Worm (Caenorhabditis elegans) whole organism, late embryonic: ENCODE results near the gene ZC190.4.

Experiments
- T23F11.4 ChIP-seq: fragments of 200-800 bp; sonication (Bioruptor generic); optimal IDR thresholded peaks from 2 replicates; lab custom pipeline; 2018; ENCODE audit warnings: mild to moderate bottlenecking, missing genetic modification characterization, missing compliant biosample characterization
- ama-1 ChIP-seq: fragments of 150-350 bp; optimal IDR thresholded peaks from 2 replicates; lab custom pipeline; 2014
- hlh-30 ChIP-seq: sonication (generic microtip); optimal IDR thresholded peaks from 2 replicates; lab custom pipeline; 2017; ENCODE audit warnings: antibody characterized with exemption, missing genetic modification characterization, missing compliant biosample characterization; ENCODE audit not compliant: insufficient read depth
- madf-2 ChIP-seq: sonication (generic microtip); optimal IDR thresholded peaks from 2 replicates; lab custom pipeline; 2017; ENCODE audit warnings: missing genetic modification characterization, missing compliant biosample characterization
- nhr-11 ChIP-seq: fragments of 150-350 bp; optimal IDR thresholded peaks from 2 replicates; lab custom pipeline; 2014; ENCODE audit warnings: missing biosample characterization, missing genetic modification characterization
- pag-3 ChIP-seq: sonication (generic microtip); optimal IDR thresholded peaks from 2 replicates; lab custom pipeline; 2016; ENCODE audit warnings: missing compliant biosample characterization, missing genetic modification characterization, borderline replicate concordance
- sox-2 ChIP-seq: fragments of 200-800 bp; sonication (Bioruptor generic); IDR thresholded peaks from 2 replicates; pipeline ENCODE4 v1.3.6; 2022; ENCODE audit warnings: missing genetic modification reagents, missing genetic modification characterization, missing compliant biosample characterization
- syd-9 ChIP-seq: sonication (generic microtip); optimal IDR thresholded peaks from 2 replicates; lab custom pipeline; 2016; ENCODE audit warnings: mild to moderate bottlenecking, missing genetic modification characterization, moderate library complexity, missing compliant biosample characterization
- unc-55 ChIP-seq: sonication (generic microtip); optimal IDR thresholded peaks from 2 replicates; lab custom pipeline; 2017; ENCODE audit warnings: missing biosample characterization, missing genetic modification reagents, missing genetic modification characterization

ce11 chrV:8627580-8627979 is 38.3 kb upstream of the ZC190.4 start:
- TF ChIP-seq hlh-30 (no peak), sox-2 (no peak), syd-9 (no peak), ama-1 (no peak), madf-2 (tag; lab: Kevin White, UChicago) (no peak), pag-3 (tag; lab: Kevin White, UChicago) (no peak), nhr-11 (tag; lab: Kevin White, UChicago) (no peak), T23F11.4 (GFP tag; lab: Kevin White, UChicago) (no peak), unc-55 (no peak)
